Fruit fly (Drosophila melanogaster): Measurements from ENCODE around the gene PIG-P.

Gene PIG-P

dm6 chr3R:26081380-26081991 is 23.5 kb upstream of the PIG-P start (continued):
- TF ChIP-seq CG7271 (tag; optimal IDR thresholded peaks at IDR 0.05) (no peak), Asciz (GFP tag; optimal IDR thresholded peaks at IDR 0.05) (peak; percentile 50), CG4730 (GFP tag; IDR thresholded peaks at IDR 0.05) (peak; percentile 27; the same call in 1 of the 2 replicates), Deaf1 (tag; optimal IDR thresholded peaks at IDR 0.05) (no peak), CG17328 (GFP tag; IDR thresholded peaks at IDR 0.05) (peak; percentile 60; the same call in 1 of the 2 replicates), fd96Cb (tag; optimal IDR thresholded peaks at IDR 0.05) (peak; percentile 65), Adf1 (GFP tag; IDR thresholded peaks at IDR 0.05) (no peak), Spps (tag; optimal IDR thresholded peaks at IDR 0.05) (peak; percentile 62), ap (GFP tag; IDR thresholded peaks at IDR 0.05) (0 out of 2 replicates have a peak, but pooled peaks have one; percentile 18), CG18599 (GFP tag; optimal IDR thresholded peaks at IDR 0.05) (peak; percentile 24), CG15601 (tag; optimal IDR thresholded peaks at IDR 0.05) (peak; percentile 60), fu2 (GFP tag; optimal IDR thresholded peaks at IDR 0.05) (no peak), CG10565 (GFP tag; optimal IDR thresholded peaks at IDR 0.05) (no peak), CG5180 (GFP tag; optimal IDR thresholded peaks at IDR 0.05) (peak; percentile 26), Tbp (GFP tag; optimal IDR thresholded peaks at IDR 0.05) (no peak), CG1792 (GFP tag; optimal IDR thresholded peaks at IDR 0.05) (no peak), tup (GFP tag; optimal IDR thresholded peaks at IDR 0.05) (no peak), Abd-B (GFP tag; optimal IDR thresholded peaks at IDR 0.05) (peak; percentile 24), CG13775 (GFP tag; optimal IDR thresholded peaks at IDR 0.05) (peak; percentile 44), sqz (GFP tag; optimal IDR thresholded peaks at IDR 0.05) (peak; percentile 6), CG8359 (GFP tag; optimal IDR thresholded peaks at IDR 0.05; ENCODE audit: borderline replicate concordance) (no peak), dimm (GFP tag; IDR thresholded peaks at IDR 0.05) (no peak), CG11695 (GFP tag; IDR thresholded peaks at IDR 0.05) (peak; percentile 54; the same call in 1 of the 3 replicates), kay (GFP tag; optimal IDR thresholded peaks at IDR 0.05) (peak; percentile 53), Six4 (GFP tag; optimal IDR thresholded peaks at IDR 0.05) (peak; percentile 3), E2f1 (GFP tag; IDR thresholded peaks at IDR 0.05) (peak; percentile 30; the same call in 1 of the 2 replicates), org-1 (GFP tag; optimal IDR thresholded peaks at IDR 0.05) (peak; percentile 4), CG15269 (tag; optimal IDR thresholded peaks at IDR 0.05) (peak; percentile 48), Mrtf (GFP tag; IDR thresholded peaks at IDR 0.05) (no peak), vvl (GFP tag; IDR thresholded peaks at IDR 0.05) (peak; percentile 95), CG10543 (GFP tag; optimal IDR thresholded peaks at IDR 0.05) (no peak), prd (optimal IDR thresholded peaks at IDR 0.05) (no peak), prd (GFP tag; IDR thresholded peaks at IDR 0.05) (peak; percentile 67; the same call in 2 of the 3 replicates), tio (GFP tag; optimal IDR thresholded peaks at IDR 0.05) (peak; percentile 24), CG17912 (GFP tag; optimal IDR thresholded peaks at IDR 0.05) (no peak), Hr78 (GFP tag; optimal IDR thresholded peaks at IDR 0.05) (peak in 1 of 2 experiments; percentile 16), CG7839 (tag; optimal IDR thresholded peaks at IDR 0.05) (no peak), yki (optimal IDR thresholded peaks at IDR 0.05) (no peak), CoRest (tag; optimal IDR thresholded peaks at IDR 0.05) (peak; percentile 41), CG2875 (GFP tag; optimal IDR thresholded peaks at IDR 0.05) (peak; percentile 19), Trl (optimal IDR thresholded peaks at IDR 0.05) (no peak), Trl (GFP tag; optimal IDR thresholded peaks at IDR 0.05) (no peak), toy (GFP tag; IDR thresholded peaks at IDR 0.05) (no peak), Mad (GFP tag; optimal IDR thresholded peaks at IDR 0.05) (no peak), CG3163 (GFP tag; optimal IDR thresholded peaks at IDR 0.05) (no peak), cad (GFP tag; optimal IDR thresholded peaks at IDR 0.05) (no peak), row (GFP tag; IDR thresholded peaks at IDR 0.05) (peak; percentile 57), CG10209 (GFP tag; optimal IDR thresholded peaks at IDR 0.05) (peak; percentile 24), slou (GFP tag; optimal IDR thresholded peaks at IDR 0.05) (no peak), Hr3 (GFP tag; optimal IDR thresholded peaks at IDR 0.05) (peak; percentile 39), ems (GFP tag; optimal IDR thresholded peaks at IDR 0.05) (no peak)

All from whole organism, embryonic.